Worm (Caenorhabditis elegans): ENCODE data around the gene cyh-1.

Gene cyh-1

DNA sequence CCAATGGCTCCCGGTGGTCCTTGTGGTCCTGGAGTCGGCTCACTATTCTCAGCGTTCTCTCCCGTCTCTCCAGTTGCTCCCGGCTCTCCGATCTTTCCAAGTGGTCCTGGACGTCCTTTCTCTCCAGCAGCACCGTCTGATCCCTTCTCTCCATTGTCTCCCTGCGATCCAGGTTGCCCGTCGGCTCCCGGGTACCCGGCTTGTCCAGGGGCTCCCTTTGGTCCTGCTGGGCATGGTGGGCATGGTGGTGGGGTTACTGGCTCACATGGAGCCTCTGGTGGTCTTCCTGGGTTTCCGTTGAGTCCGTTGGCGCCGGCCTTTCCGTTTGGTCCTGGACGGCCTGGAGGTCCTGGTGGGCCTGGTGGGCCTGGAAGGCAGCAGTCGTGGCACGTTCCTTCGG is 4.4 kb upstream of the cyh-1 start:
- no peak for TF ChIP-seq ceh-82 (tag; optimal IDR thresholded peaks at IDR 0.05)
- TF ChIP-seq lir-3 (tag; optimal IDR thresholded peaks at IDR 0.05), result no peak
- TF ChIP-seq lsy-2 (tag; optimal IDR thresholded peaks at IDR 0.05), result no peak
- peak; percentile 13 for TF ChIP-seq nhr-111 (GFP tag; optimal IDR thresholded peaks at IDR 0.05)
- TF ChIP-seq fos-1 (tag; optimal IDR thresholded peaks at IDR 0.05), result no peak
- TF ChIP-seq T20F7.1 (GFP tag; optimal IDR thresholded peaks at IDR 0.05), result no peak
- no peak for TF ChIP-seq sdz-12 (GFP tag; optimal IDR thresholded peaks at IDR 0.05)
- TF ChIP-seq mep-1 (tag; optimal IDR thresholded peaks at IDR 0.05), result no peak
- no peak for TF ChIP-seq snpc-4 (tag; optimal IDR thresholded peaks at IDR 0.05)
- no peak for TF ChIP-seq lin-13 (GFP tag; optimal IDR thresholded peaks at IDR 0.05)
- no peak for TF ChIP-seq snpc-1.2 (GFP tag; IDR thresholded peaks at IDR 0.05)
- no peak for TF ChIP-seq dve-1 (tag; optimal IDR thresholded peaks at IDR 0.05; ENCODE audit: insufficient read depth)
- TF ChIP-seq unc-39 (tag; optimal IDR thresholded peaks at IDR 0.05), result no peak
- TF ChIP-seq skn-1 (tag; optimal IDR thresholded peaks at IDR 0.05), result no peak
- no peak for TF ChIP-seq nhr-28 (tag; optimal IDR thresholded peaks at IDR 0.05)
- TF ChIP-seq egl-43 (GFP tag; IDR thresholded peaks at IDR 0.05), result peak; percentile 65; the same call in 1 of the 2 replicates
- TF ChIP-seq attf-4 (tag; optimal IDR thresholded peaks at IDR 0.05), result no peak
- TF ChIP-seq daf-8 (GFP tag; IDR thresholded peaks at IDR 0.05), result no peak
- TF ChIP-seq nhr-25 (tag; optimal IDR thresholded peaks at IDR 0.05; ENCODE audit: borderline replicate concordance, insufficient read depth), result no peak
- no peak for TF ChIP-seq nhr-102 (tag; optimal IDR thresholded peaks at IDR 0.05)
- TF ChIP-seq set-16 (GFP tag; IDR thresholded peaks at IDR 0.05), result peak; percentile 97
- no peak for TF ChIP-seq lin-15B (tag; optimal IDR thresholded peaks at IDR 0.05)
- no peak for TF ChIP-seq tra-1 (GFP tag; IDR thresholded peaks at IDR 0.05)
- no peak for TF ChIP-seq saeg-2 (GFP tag; IDR thresholded peaks at IDR 0.05)
- peak; percentile 57 for TF ChIP-seq T26A8.4 (GFP tag; IDR thresholded peaks at IDR 0.05)
- no peak for TF ChIP-seq ctbp-1 (GFP tag; IDR thresholded peaks at IDR 0.05)
- TF ChIP-seq F10B5.3 (tag; optimal IDR thresholded peaks at IDR 0.05), result no peak
- no peak for TF ChIP-seq Y48G9A.11 (GFP tag; IDR thresholded peaks at IDR 0.05)
- no peak for TF ChIP-seq F26F4.8 (GFP tag; conservative IDR thresholded peaks at IDR 0.05)
- TF ChIP-seq nhr-41 (GFP tag; IDR thresholded peaks at IDR 0.05), result no peak
- no peak for TF ChIP-seq F37D6.2 (tag; optimal IDR thresholded peaks at IDR 0.05)
- TF ChIP-seq nhr-11 (tag; optimal IDR thresholded peaks at IDR 0.05), result no peak
- TF ChIP-seq jun-1 (tag; optimal IDR thresholded peaks at IDR 0.05), result no peak
- TF ChIP-seq spr-1 (tag; optimal IDR thresholded peaks at IDR 0.05), result peak; percentile 7
- TF ChIP-seq lin-38 (GFP tag; IDR thresholded peaks at IDR 0.05), result no peak
- TF ChIP-seq php-3 (GFP tag; IDR thresholded peaks at IDR 0.05), result peak; percentile 31; the same call in 1 of the 2 replicates
- TF ChIP-seq unc-130 (GFP tag; optimal IDR thresholded peaks at IDR 0.05), result no peak
- TF ChIP-seq aha-1 (tag), result no peak
- TF ChIP-seq ceh-20 (GFP tag; IDR thresholded peaks at IDR 0.05), result no peak
- TF ChIP-seq Y5F2A.4 (GFP tag; optimal IDR thresholded peaks at IDR 0.05), result no peak
- no peak for TF ChIP-seq D1046.2 (GFP tag; IDR thresholded peaks at IDR 0.05)
- no peak for TF ChIP-seq ZK546.5 (tag; optimal IDR thresholded peaks at IDR 0.05)

ce11 chrII:3502011-3502410 is 2.8 kb upstream of the cyh-1 start:
- TF ChIP-seq egl-43 (GFP tag; IDR thresholded peaks at IDR 0.05) (peak; percentile 61; the same call in 1 of the 2 replicates), Y75B8A.6 (GFP tag; IDR thresholded peaks at IDR 0.05) (no peak), aha-1 (tag) (peak; percentile 94), ces-1 (GFP tag; optimal IDR thresholded peaks at IDR 0.05) (no peak), lir-3 (tag; optimal IDR thresholded peaks at IDR 0.05) (no peak), aly-2 (tag; optimal IDR thresholded peaks at IDR 0.05) (no peak), unc-62 (GFP tag; optimal IDR thresholded peaks at IDR 0.05 in 1 of 2) (peak in 1 of 2 experiments; percentile 67), unc-62 (tag; optimal IDR thresholded peaks at IDR 0.05) (no peak), pha-4 (GFP tag; IDR thresholded peaks at IDR 0.05) (peak; percentile 15; the same call in 1 of the 2 replicates), pha-4 (tag; optimal IDR thresholded peaks at IDR 0.05) (no peak), ztf-11 (tag; optimal IDR thresholded peaks at IDR 0.05) (no peak), zfp-3 (GFP tag; conservative IDR thresholded peaks at IDR 0.05) (no peak), Y105C5A.15 (GFP tag; IDR thresholded peaks at IDR 0.05) (0 out of 2 replicates have a peak, but pooled peaks have one; percentile 43)
